Worm (Caenorhabditis elegans) whole organism, early embryonic: ENCODE data around the gene frpr-3.

Experiments
- hmg-4 ChIP-seq: fragments of 200-800 bp; sonication (Bioruptor generic); optimal IDR thresholded peaks from 2 replicates; lab custom pipeline; 2018; ENCODE audit warnings: mild to moderate bottlenecking, missing genetic modification characterization, missing compliant biosample characterization
- tbx-37 ChIP-seq: fragments of 200-800 bp; sonication (Bioruptor generic); conservative IDR thresholded peaks from 2 replicates; pipeline ENCODE4 v1.3.6; 2022; ENCODE audit warnings: missing genetic modification reagents, missing genetic modification characterization, missing compliant biosample characterization

- TF ChIP-seq tbx-37 (no peak), hmg-4 (GFP tag; lab: Kevin White, UChicago) (no peak)
Measured at ce11 chrV:7773647-7774046, 2.6 kb downstream of the frpr-3 start.
